Worm (Caenorhabditis elegans) whole organism, L4 larva: ENCODE measurements around the gene arl-8.

ENCODE experiments used
- F10B5.3 ChIP-seq: sonication (generic microtip); optimal IDR thresholded peaks from 2 replicates; lab custom pipeline; 2016; ENCODE audit warnings: mild to moderate bottlenecking, missing genetic modification characterization, missing compliant biosample characterization
- F37D6.2 ChIP-seq: sonication (generic microtip); optimal IDR thresholded peaks from 2 replicates; lab custom pipeline; 2016; ENCODE audit warnings: mild to moderate bottlenecking, missing genetic modification characterization, missing compliant biosample characterization
- F44E2.7 ChIP-seq: fragments of 200-800 bp; sonication (Bioruptor generic); IDR thresholded peaks from 2 replicates; pipeline ENCODE4 v2.1.2; 2022; ENCODE audit warnings: missing genetic modification characterization, missing compliant biosample characterization
- R02D3.7 ChIP-seq: fragments of 150-350 bp; sonication (generic microtip); optimal IDR thresholded peaks from 3 replicates; lab custom pipeline; 2014; ENCODE audit warnings: missing biosample characterization, missing genetic modification characterization
- T20F7.1 ChIP-seq: fragments of 200-800 bp; sonication (Bioruptor generic); optimal IDR thresholded peaks from 2 replicates; lab custom pipeline; 2018; ENCODE audit warnings: mild to moderate bottlenecking, missing genetic modification characterization, missing compliant biosample characterization
- T26A8.4 ChIP-seq: fragments of 200-800 bp; sonication (Bioruptor generic); IDR thresholded peaks from 2 replicates; pipeline ENCODE4 v1.3.6; 2022; ENCODE audit warnings: missing genetic modification characterization, missing compliant biosample characterization
- Y5F2A.4 ChIP-seq: fragments of 200-800 bp; sonication (Bioruptor generic); optimal IDR thresholded peaks from 2 replicates; lab custom pipeline; 2018; ENCODE audit warnings: mild to moderate bottlenecking, missing genetic modification characterization, missing compliant biosample characterization
- ZK546.5 ChIP-seq, 2 experiments: sonication (generic microtip); optimal IDR thresholded peaks; 2 replicates each; lab custom pipeline; 2017; ENCODE audit warnings: missing biosample characterization in 2 of 2, missing genetic modification characterization in 2 of 2
- aha-1 ChIP-seq: fragments of 150-350 bp; peaks from one replicate; lab custom pipeline; 2014; ENCODE audit warnings: missing biosample characterization, missing genetic modification characterization
- aly-2 ChIP-seq: sonication (generic microtip); optimal IDR thresholded peaks from 2 replicates; lab custom pipeline; 2018; ENCODE audit warnings: missing biosample characterization, missing genetic modification characterization
- ama-1 ChIP-seq: fragments of 150-350 bp; optimal IDR thresholded peaks from 2 replicates; lab custom pipeline; 2014; ENCODE audit warnings: inconsistent platforms, mixed read lengths
- ceh-20 ChIP-seq: fragments of 200-800 bp; sonication (Bioruptor generic); IDR thresholded peaks from 2 replicates; pipeline ENCODE4 v1.3.6; 2022; ENCODE audit warnings: missing genetic modification reagents, missing genetic modification characterization, missing compliant biosample characterization
- ceh-28 ChIP-seq: fragments of 150-350 bp; optimal IDR thresholded peaks from 2 replicates; lab custom pipeline; 2014; ENCODE audit warnings: missing biosample characterization, missing genetic modification reagents, missing genetic modification characterization
- ceh-44 ChIP-seq: fragments of 200-800 bp; sonication (Bioruptor generic); IDR thresholded peaks from 2 replicates; pipeline ENCODE4 v1.3.6; 2022; ENCODE audit warnings: missing genetic modification reagents, missing genetic modification characterization, missing compliant biosample characterization
- ceh-62 ChIP-seq: sonication (generic microtip); optimal IDR thresholded peaks from 2 replicates; lab custom pipeline; 2017; ENCODE audit warnings: missing biosample characterization, missing genetic modification characterization
- ctbp-1 ChIP-seq: fragments of 200-800 bp; sonication (Bioruptor generic); IDR thresholded peaks from 2 replicates; pipeline ENCODE4 v1.3.6; 2022; ENCODE audit warnings: missing genetic modification reagents, missing genetic modification characterization, missing compliant biosample characterization
- daf-16 ChIP-seq, 3 experiments: sonication (generic microtip); optimal IDR thresholded peaks; 2 replicates each; lab custom pipeline; 2016 to 2017; ENCODE audit warnings: missing genetic modification characterization in 3 of 3, missing genetic modification reagents in 3 of 3, mild to moderate bottlenecking in 2 of 3, missing compliant biosample characterization in 2 of 3, missing biosample characterization in 1 of 3, moderate library complexity in 1 of 3
- dmd-6 ChIP-seq: fragments of 200-800 bp; sonication (Bioruptor generic); IDR thresholded peaks from 2 replicates; pipeline ENCODE4 v1.3.6; 2022; ENCODE audit warnings: missing genetic modification reagents, missing genetic modification characterization, missing compliant biosample characterization
- dmd-8 ChIP-seq: fragments of 200-800 bp; sonication (Bioruptor generic); IDR thresholded peaks from 2 replicates; pipeline ENCODE4 v1.3.6; 2022; ENCODE audit warnings: missing genetic modification characterization, missing compliant biosample characterization
- dve-1 ChIP-seq: sonication (generic microtip); optimal IDR thresholded peaks from 2 replicates; lab custom pipeline; 2017; ENCODE audit warnings: antibody characterized with exemption, mild to moderate bottlenecking, missing genetic modification characterization, missing compliant biosample characterization; ENCODE audit not compliant: insufficient read depth
- fos-1 ChIP-seq: fragments of 150-350 bp; optimal IDR thresholded peaks from 2 replicates; lab custom pipeline; 2014; ENCODE audit warnings: missing biosample characterization, missing genetic modification characterization
- hlh-11 ChIP-seq: fragments of 200-800 bp; sonication (Bioruptor generic); optimal IDR thresholded peaks from 2 replicates; lab custom pipeline; 2018; ENCODE audit warnings: mild to moderate bottlenecking, missing genetic modification characterization, missing compliant biosample characterization
- hmg-1.1 ChIP-seq: fragments of 200-800 bp; sonication (Bioruptor generic); IDR thresholded peaks from 2 replicates; pipeline ENCODE4 v1.3.6; 2022; ENCODE audit warnings: missing genetic modification reagents, missing genetic modification characterization, missing compliant biosample characterization
- lim-7 ChIP-seq: fragments of 200-800 bp; sonication (Bioruptor generic); IDR thresholded peaks from 2 replicates; pipeline ENCODE4 v1.3.6; 2022; ENCODE audit warnings: missing genetic modification characterization, missing compliant biosample characterization
- lin-38 ChIP-seq: fragments of 200-800 bp; sonication (Bioruptor generic); IDR thresholded peaks from 2 replicates; pipeline ENCODE4 v1.3.6; 2022; ENCODE audit warnings: missing genetic modification reagents, missing genetic modification characterization, missing compliant biosample characterization
- lin-39 ChIP-seq: fragments of 150-350 bp; optimal IDR thresholded peaks from 2 replicates; lab custom pipeline; 2014; ENCODE audit warnings: missing biosample characterization, missing genetic modification reagents, missing genetic modification characterization
- lsy-2 ChIP-seq, 2 experiments: fragments of 150-350 bp in 1 of 2; sonication (generic microtip) in 1 of 2; optimal IDR thresholded peaks; 2 replicates each; lab custom pipeline; 2014 to 2017; ENCODE audit warnings: missing biosample characterization in 2 of 2, missing genetic modification characterization in 2 of 2
- mes-2 ChIP-seq: sonication (generic microtip); optimal IDR thresholded peaks from 2 replicates; lab custom pipeline; 2016; ENCODE audit warnings: missing genotype, mild to moderate bottlenecking, missing genetic modification characterization, missing compliant biosample characterization; ENCODE audit not compliant: poor library complexity, severe bottlenecking
- nhr-237 ChIP-seq: sonication (generic microtip); optimal IDR thresholded peaks from 2 replicates; lab custom pipeline; 2017; ENCODE audit warnings: missing biosample characterization, missing genetic modification characterization
- nhr-25 ChIP-seq: sonication (generic microtip); optimal IDR thresholded peaks from 2 replicates; lab custom pipeline; 2017; ENCODE audit warnings: missing genetic modification characterization, mild to moderate bottlenecking, missing compliant biosample characterization, antibody characterized with exemption, moderate library complexity, borderline replicate concordance; ENCODE audit not compliant: insufficient read depth
- nhr-77 ChIP-seq: fragments of 150-350 bp; optimal IDR thresholded peaks from 2 replicates; lab custom pipeline; 2014; ENCODE audit warnings: missing biosample characterization, missing genetic modification characterization
- pha-4 ChIP-seq, 2 experiments: fragments of 150-350 bp in 1 of 2; fragments of 200-800 bp in 1 of 2; sonication (Bioruptor generic) in 1 of 2; IDR thresholded peaks in 1 of 2; optimal IDR thresholded peaks in 1 of 2; 2 replicates each; pipeline versions ENCODE4 v1.3.6 to Lab custom; 2014 to 2022; ENCODE audit warnings: missing genetic modification characterization in 2 of 2, missing genetic modification reagents in 2 of 2, missing biosample characterization in 1 of 2, missing compliant biosample characterization in 1 of 2
- pqm-1 ChIP-seq: sonication (generic microtip); optimal IDR thresholded peaks from 2 replicates; lab custom pipeline; 2017; ENCODE audit warnings: missing biosample characterization, missing genetic modification characterization
- rbr-2 ChIP-seq: sonication (generic microtip); optimal IDR thresholded peaks from 2 replicates; lab custom pipeline; 2016; ENCODE audit warnings: missing genotype, missing genetic modification characterization, missing compliant biosample characterization
- skn-1 ChIP-seq: fragments of 150-350 bp; optimal IDR thresholded peaks from 2 replicates; lab custom pipeline; 2014; ENCODE audit warnings: missing biosample characterization, missing genetic modification characterization
- snpc-4 ChIP-seq: fragments of 150-350 bp; optimal IDR thresholded peaks from 2 replicates; lab custom pipeline; 2014; ENCODE audit warnings: missing biosample characterization, missing genetic modification characterization
- tag-97 ChIP-seq: fragments of 200-800 bp; sonication (Bioruptor generic); IDR thresholded peaks from 2 replicates; pipeline ENCODE4 v1.3.6; 2022; ENCODE audit warnings: missing genetic modification characterization, missing compliant biosample characterization
- tra-1 ChIP-seq: fragments of 200-800 bp; sonication (Bioruptor generic); IDR thresholded peaks from 2 replicates; pipeline ENCODE4 v1.3.6; 2022; ENCODE audit warnings: missing genetic modification reagents, missing genetic modification characterization, missing compliant biosample characterization
- unc-39 ChIP-seq: sonication (generic microtip); optimal IDR thresholded peaks from 2 replicates; lab custom pipeline; 2017; ENCODE audit warnings: missing biosample characterization, missing genetic modification characterization
- zfp-2 ChIP-seq: sonication (generic microtip); optimal IDR thresholded peaks from 2 replicates; lab custom pipeline; 2016; ENCODE audit warnings: mild to moderate bottlenecking, missing genetic modification characterization, missing compliant biosample characterization
- zfp-3 ChIP-seq: fragments of 200-800 bp; sonication (Bioruptor generic); conservative IDR thresholded peaks from 2 replicates; pipeline ENCODE4 v1.3.6; 2022; ENCODE audit warnings: missing genetic modification reagents, missing genetic modification characterization, missing compliant biosample characterization
- zip-11 ChIP-seq: fragments of 200-800 bp; sonication (Bioruptor generic); IDR thresholded peaks from 2 replicates; pipeline ENCODE4 v1.3.6; 2022; ENCODE audit warnings: missing genetic modification characterization, missing compliant biosample characterization
- ztf-11 ChIP-seq: fragments of 150-350 bp; optimal IDR thresholded peaks from 2 replicates; lab custom pipeline; 2014; ENCODE audit warnings: missing biosample characterization, missing genetic modification characterization

The arl-8 gene

DNA sequence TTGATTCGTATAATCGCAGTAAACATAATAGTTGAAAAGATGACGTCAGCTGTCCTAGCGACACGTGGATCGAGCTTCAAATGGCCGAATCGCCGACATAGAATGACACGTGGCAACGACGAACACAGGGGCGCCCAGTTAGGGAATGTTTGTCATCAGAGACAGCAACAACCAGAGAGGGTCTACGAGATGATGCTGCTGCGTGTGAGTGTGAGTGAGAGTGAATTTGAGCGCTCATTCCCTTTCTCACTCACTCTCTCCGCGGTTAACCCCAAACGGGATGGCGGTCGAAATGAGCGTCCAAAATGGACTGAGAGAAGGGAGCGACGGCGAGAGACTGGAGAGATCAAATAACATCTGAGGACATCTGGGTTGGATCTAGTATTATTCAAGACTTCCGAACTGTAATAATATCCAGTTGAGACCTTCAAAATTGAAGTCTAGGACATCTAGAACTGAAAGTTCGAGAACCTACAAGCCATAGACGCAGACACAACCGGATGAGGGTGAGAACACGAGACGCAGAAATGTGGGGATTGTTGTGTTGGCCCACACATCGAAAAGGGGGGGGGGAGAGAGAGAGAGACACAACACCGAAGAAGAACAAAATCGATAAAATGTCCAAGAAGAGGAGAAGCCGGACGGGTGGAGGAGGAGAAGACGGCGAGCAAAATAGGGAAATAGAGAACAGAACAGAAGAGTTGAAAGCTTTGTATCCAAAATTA, 3.9 kb upstream of the arl-8 start (continued):
- TF ChIP-seq hmg-1.1 (GFP tag; lab: Robert Waterston, UW) (peak; percentile 62; the same call in 1 of the 2 replicates), skn-1 (tag; lab: Kevin White, UChicago) (no peak), pqm-1 (no peak), aha-1 (tag; lab: Kevin White, UChicago) (peak; percentile 99), zfp-2 (no peak), dve-1 (tag; lab: Kevin White, UChicago) (peak; percentile 59), fos-1 (tag; lab: Kevin White, UChicago) (no peak), ceh-62 (no peak), ceh-20 (peak; percentile 36; the same call in 1 of the 2 replicates), F37D6.2 (tag; lab: Kevin White, UChicago) (peak; percentile 52), tag-97 (no peak), Y5F2A.4 (GFP tag; lab: Kevin White, UChicago) (no peak), pha-4 (GFP tag; IDR thresholded peaks at IDR 0.05; lab: Robert Waterston, UW) (peak; percentile 14; the same call in 1 of the 2 replicates), pha-4 (tag; optimal IDR thresholded peaks at IDR 0.05; lab: Kevin White, UChicago) (no peak), dmd-8 (GFP tag; lab: Robert Waterston, UW) (no peak), F44E2.7 (GFP tag; lab: Robert Waterston, UW) (no peak), mes-2 (tag; lab: Kevin White, UChicago) (peak; percentile 74), unc-39 (no peak), tra-1 (GFP tag; lab: Robert Waterston, UW) (no peak), ceh-28 (tag; lab: Kevin White, UChicago) (peak; percentile 70), lin-38 (GFP tag; lab: Robert Waterston, UW) (peak; percentile 40; the same call in 1 of the 2 replicates), zip-11 (GFP tag; lab: Robert Waterston, UW) (no peak), aly-2 (tag; lab: Kevin White, UChicago) (no peak), F10B5.3 (no peak), lin-39 (no peak), hlh-11 (tag; lab: Kevin White, UChicago) (peak; percentile 75), daf-16 (GFP tag; optimal IDR thresholded peaks at IDR 0.05; lab: Kevin White, UChicago) (no peak), daf-16 (tag; optimal IDR thresholded peaks at IDR 0.05; lab: Kevin White, UChicago) (peak; percentile 85), R02D3.7 (tag; lab: Kevin White, UChicago) (no peak), T20F7.1 (GFP tag; lab: Kevin White, UChicago) (peak; percentile 16)
- TF ChIP-seq, all 104 proteins: peak for 38

DNA sequence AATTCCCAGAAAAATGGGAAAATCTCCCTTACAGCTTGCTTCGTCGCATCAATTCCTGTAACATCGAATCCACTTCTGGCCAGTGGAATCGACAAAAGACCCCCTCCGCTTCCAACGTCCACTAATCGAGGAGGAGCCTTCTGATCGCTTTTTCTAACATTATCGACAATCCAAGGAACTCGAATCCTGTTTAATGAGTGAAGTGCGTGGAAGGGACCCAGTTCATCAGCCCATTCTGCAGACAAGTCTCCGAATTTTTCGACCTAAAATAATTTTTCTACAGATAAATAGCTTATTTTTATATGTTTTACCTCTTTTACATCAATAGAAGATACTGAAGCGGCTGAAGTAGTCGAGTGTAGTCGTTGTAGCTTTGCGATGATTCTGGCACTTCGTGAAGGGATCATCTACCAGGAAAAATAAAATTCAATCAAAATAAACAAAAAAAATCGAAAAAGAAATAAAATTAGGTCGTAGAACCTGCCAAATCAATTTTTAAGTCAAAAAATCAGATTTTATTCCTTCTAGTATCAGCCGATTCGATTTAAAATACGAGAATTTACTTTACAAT, 1.9 kb upstream of the arl-8 start, which contains the start of gene coq-3:
Gene coq-3 (minus strand): TSS at position 407 of the 571 bp plus-strand sequence.
- TF ChIP-seq zfp-3 (GFP tag; lab: Robert Waterston, UW) (0 out of 2 replicates have a peak, but pooled peaks have one; percentile 12), T20F7.1 (GFP tag; lab: Kevin White, UChicago) (no peak), dve-1 (tag; lab: Kevin White, UChicago) (peak; percentile 13), ztf-11 (tag; lab: Kevin White, UChicago) (no peak), T26A8.4 (GFP tag; lab: Robert Waterston, UW) (0 out of 2 replicates have a peak, but pooled peaks have one; percentile 22), mes-2 (tag; lab: Kevin White, UChicago) (peak; percentile 28), nhr-25 (no peak), ama-1 (lab: Kevin White, UChicago) (peak; percentile 29), nhr-237 (tag; lab: Kevin White, UChicago) (no peak), ceh-44 (GFP tag; lab: Robert Waterston, UW) (no peak), aly-2 (tag; lab: Kevin White, UChicago) (no peak), lsy-2 (tag; optimal IDR thresholded peaks at IDR 0.05; lab: Kevin White, UChicago) (peak in 1 of 2 experiments; percentile 12), lim-7 (GFP tag; lab: Robert Waterston, UW) (0 out of 2 replicates have a peak, but pooled peaks have one; percentile 25), snpc-4 (tag; lab: Kevin White, UChicago) (no peak), dmd-6 (GFP tag; lab: Robert Waterston, UW) (no peak), aha-1 (tag; lab: Kevin White, UChicago) (peak; percentile 85), nhr-77 (tag; lab: Kevin White, UChicago) (no peak), lin-38 (GFP tag; lab: Robert Waterston, UW) (peak; percentile 23; the same call in 1 of the 2 replicates), rbr-2 (tag; lab: Kevin White, UChicago) (no peak), ZK546.5 (tag; optimal IDR thresholded peaks at IDR 0.05; lab: Kevin White, UChicago) (no peak), F44E2.7 (GFP tag; lab: Robert Waterston, UW) (no peak), ctbp-1 (GFP tag; lab: Robert Waterston, UW) (no peak)
- TF ChIP-seq, all 104 proteins: peak for 9
